Fruit fly (Drosophila melanogaster) whole organism, embryonic: Measurements from ENCODE around the gene udt.

ENCODE experiments used
- Abd-B ChIP-seq: fragments of 200-800 bp; sonication (Bioruptor generic); optimal IDR thresholded peaks from 2 replicates; lab custom pipeline; 2018; ENCODE audit warnings: missing biosample characterization, mild to moderate bottlenecking, missing genetic modification characterization, moderate library complexity
- CG10321 ChIP-seq: fragments of 200-800 bp; sonication (Bioruptor generic); IDR thresholded peaks from 2 replicates; pipeline ENCODE4 v1.3.6; 2022; ENCODE audit warnings: missing biosample characterization, missing genetic modification characterization
- CG10654 ChIP-seq: fragments of 200-800 bp; sonication (Bioruptor generic); optimal IDR thresholded peaks from 2 replicates; lab custom pipeline; 2016; ENCODE audit warnings: missing biosample characterization, missing genetic modification characterization
- CG12219 ChIP-seq: fragments of 200-800 bp; sonication (Bioruptor generic); optimal IDR thresholded peaks from 3 replicates; lab custom pipeline; 2018; ENCODE audit warnings: missing biosample characterization, mild to moderate bottlenecking, missing genetic modification characterization
- CG12236 ChIP-seq: fragments of 200-800 bp; sonication (Bioruptor generic); optimal IDR thresholded peaks from 2 replicates; lab custom pipeline; 2016; ENCODE audit warnings: missing biosample characterization, missing genetic modification characterization
- CG12299 ChIP-seq: fragments of 200-800 bp; sonication (Bioruptor generic); optimal IDR thresholded peaks from 2 replicates; lab custom pipeline; 2018; ENCODE audit warnings: missing biosample characterization, mild to moderate bottlenecking, missing genetic modification characterization
- CG15011 ChIP-seq: fragments of 200-800 bp; sonication (Bioruptor generic); optimal IDR thresholded peaks from 3 replicates; lab custom pipeline; 2018; ENCODE audit warnings: missing biosample characterization, mild to moderate bottlenecking, missing genetic modification characterization
- CG15269 ChIP-seq: fragments of 200-800 bp; sonication (Bioruptor generic); optimal IDR thresholded peaks from 2 replicates; lab custom pipeline; 2018; ENCODE audit warnings: missing biosample characterization, mild to moderate bottlenecking, missing genetic modification characterization, moderate library complexity
- CG1603 ChIP-seq: fragments of 200-800 bp; sonication (Bioruptor generic); optimal IDR thresholded peaks from 2 replicates; lab custom pipeline; 2019; ENCODE audit warnings: missing biosample characterization, mild to moderate bottlenecking, missing genetic modification characterization, moderate library complexity
- CG16863 ChIP-seq: fragments of 200-800 bp; sonication (Bioruptor generic); optimal IDR thresholded peaks from 3 replicates; lab custom pipeline; 2016; ENCODE audit warnings: missing biosample characterization, missing genetic modification characterization
- CG18599 ChIP-seq: fragments of 200-800 bp; sonication (Bioruptor generic); optimal IDR thresholded peaks from 3 replicates; lab custom pipeline; 2017; ENCODE audit warnings: missing biosample characterization, missing genetic modification characterization, mild to moderate bottlenecking, moderate library complexity, missing genetic modification reagents
- CG2875 ChIP-seq: fragments of 200-800 bp; sonication (Bioruptor generic); optimal IDR thresholded peaks from 2 replicates; lab custom pipeline; 2017; ENCODE audit warnings: missing biosample characterization, mild to moderate bottlenecking, missing genetic modification characterization, missing genetic modification reagents
- CG31224 ChIP-seq: fragments of 200-800 bp; sonication (Bioruptor generic); IDR thresholded peaks from 2 replicates; pipeline ENCODE4 v1.3.6; 2022; ENCODE audit warnings: missing biosample characterization, missing genetic modification characterization
- CG3163 ChIP-seq: fragments of 200-800 bp; sonication (Bioruptor generic); optimal IDR thresholded peaks from 3 replicates; lab custom pipeline; 2016; ENCODE audit warnings: missing biosample characterization, missing genetic modification characterization
- CG32532 ChIP-seq: fragments of 200-800 bp; sonication (Bioruptor generic); IDR thresholded peaks from 2 replicates; pipeline ENCODE4 v1.3.6; 2022; ENCODE audit warnings: missing biosample characterization, missing genetic modification characterization
- CG3995 ChIP-seq: fragments of 200-800 bp; sonication (Bioruptor generic); optimal IDR thresholded peaks from 3 replicates; lab custom pipeline; 2016; ENCODE audit warnings: missing biosample characterization, missing genetic modification characterization
- CG5245 ChIP-seq: fragments of 200-800 bp; sonication (Bioruptor generic); optimal IDR thresholded peaks from 3 replicates; lab custom pipeline; 2016; ENCODE audit warnings: missing biosample characterization, missing genetic modification characterization
- CG6689 ChIP-seq: fragments of 200-800 bp; sonication (Bioruptor generic); IDR thresholded peaks from 2 replicates; pipeline ENCODE4 v1.3.6; 2022; ENCODE audit warnings: missing biosample characterization, missing genetic modification characterization
- CG6765 ChIP-seq: fragments of 200-800 bp; sonication (Bioruptor generic); optimal IDR thresholded peaks from 3 replicates; lab custom pipeline; 2017; ENCODE audit warnings: missing biosample characterization, mild to moderate bottlenecking, missing genetic modification characterization
- CG9215 ChIP-seq: fragments of 200-800 bp; sonication (Bioruptor generic); IDR thresholded peaks from 2 replicates; pipeline ENCODE4 v1.3.6; 2022; ENCODE audit warnings: missing biosample characterization, missing genetic modification characterization
- CG9797 ChIP-seq: fragments of 200-800 bp; sonication (Bioruptor generic); optimal IDR thresholded peaks from 3 replicates; lab custom pipeline; 2018; ENCODE audit warnings: missing biosample characterization, mild to moderate bottlenecking, missing genetic modification characterization
- CHES-1-like ChIP-seq: fragments of 200-800 bp; sonication (Bioruptor generic); optimal IDR thresholded peaks from 2 replicates; lab custom pipeline; 2016; ENCODE audit warnings: missing biosample characterization, missing genetic modification characterization
- D19A ChIP-seq: fragments of 200-800 bp; optimal IDR thresholded peaks from 3 replicates; lab custom pipeline; 2019; ENCODE audit warnings: missing biosample characterization, mild to moderate bottlenecking, missing genetic modification characterization, moderate library complexity
- Deaf1 ChIP-seq: fragments of 200-800 bp; optimal IDR thresholded peaks from 3 replicates; lab custom pipeline; 2019; ENCODE audit warnings: missing biosample characterization, mild to moderate bottlenecking, missing genetic modification characterization, moderate library complexity
- Fer2 ChIP-seq: fragments of 200-800 bp; sonication (Bioruptor generic); optimal IDR thresholded peaks from 2 replicates; lab custom pipeline; 2018; ENCODE audit warnings: missing biosample characterization, mild to moderate bottlenecking, missing genetic modification characterization, moderate library complexity
- Gsc ChIP-seq: fragments of 200-800 bp; sonication (Bioruptor generic); IDR thresholded peaks from 2 replicates; pipeline ENCODE4 v1.3.6; 2022; ENCODE audit warnings: missing biosample characterization, missing genetic modification characterization
- Hsf ChIP-seq: fragments of 200-800 bp; sonication (Bioruptor generic); optimal IDR thresholded peaks from 3 replicates; lab custom pipeline; 2016; ENCODE audit warnings: missing biosample characterization, missing genetic modification characterization
- Kr ChIP-seq: fragments of 200-800 bp; sonication (Bioruptor generic); optimal IDR thresholded peaks from 2 replicates; lab custom pipeline; 2017; ENCODE audit warnings: missing biosample characterization, mild to moderate bottlenecking, missing genetic modification characterization
- Med ChIP-seq: fragments of 200-800 bp; sonication (Bioruptor generic); peaks from one replicate; lab custom pipeline; 2016; ENCODE audit warnings: missing biosample characterization, missing genetic modification characterization, mild to moderate bottlenecking, inconsistent platforms, moderate library complexity
- NC2β ChIP-seq: fragments of 200-800 bp; sonication (Bioruptor generic); optimal IDR thresholded peaks from 2 replicates; lab custom pipeline; 2016; ENCODE audit warnings: missing biosample characterization, missing genetic modification characterization
- Oaz ChIP-seq: fragments of 200-800 bp; sonication (Bioruptor generic); IDR thresholded peaks from 2 replicates; pipeline ENCODE4 v1.3.6; 2022; ENCODE audit warnings: missing biosample characterization, missing genetic modification characterization
- aop ChIP-seq: fragments of 200-800 bp; sonication (Bioruptor generic); IDR thresholded peaks from 2 replicates; pipeline ENCODE4 v1.3.6; 2022; ENCODE audit warnings: missing biosample characterization, missing genetic modification characterization
- cad ChIP-seq: fragments of >200 bp; optimal IDR thresholded peaks from 2 replicates; lab custom pipeline; 2017; ENCODE audit warnings: missing biosample characterization, missing genetic modification characterization
- caup ChIP-seq: fragments of 200-800 bp; sonication (Bioruptor generic); optimal IDR thresholded peaks from 3 replicates; lab custom pipeline; 2017; ENCODE audit warnings: missing biosample characterization, mild to moderate bottlenecking, missing genetic modification characterization, moderate library complexity; ENCODE audit not compliant: severe bottlenecking
- croc ChIP-seq: fragments of 200-800 bp; sonication (Bioruptor generic); conservative IDR thresholded peaks from 3 replicates; pipeline ENCODE4 v1.3.6; 2022; ENCODE audit warnings: missing biosample characterization, missing genetic modification characterization
- en ChIP-seq: fragments of 200-800 bp; sonication (Bioruptor generic); optimal IDR thresholded peaks from 2 replicates; lab custom pipeline; 2016; ENCODE audit warnings: missing biosample characterization, missing genetic modification characterization
- esg ChIP-seq: fragments of 200-800 bp; sonication (Bioruptor generic); conservative IDR thresholded peaks from 2 replicates; pipeline ENCODE4 v1.3.6; 2022; ENCODE audit warnings: missing biosample characterization, missing genetic modification characterization
- gem ChIP-seq: fragments of 200-800 bp; sonication (Bioruptor generic); optimal IDR thresholded peaks from 2 replicates; lab custom pipeline; 2019; ENCODE audit warnings: missing biosample characterization, mild to moderate bottlenecking, missing genetic modification characterization, moderate library complexity
- inv ChIP-seq: fragments of 200-800 bp; sonication (Bioruptor generic); IDR thresholded peaks from 2 replicates; pipeline ENCODE4 v1.3.6; 2022; ENCODE audit warnings: missing biosample characterization, missing genetic modification characterization; ENCODE audit not compliant: partially characterized antibody
- jigr1 ChIP-seq: fragments of 200-800 bp; sonication (Bioruptor generic); IDR thresholded peaks from 3 replicates; pipeline ENCODE4 v1.3.6; 2022; ENCODE audit warnings: missing biosample characterization, missing genetic modification characterization
- kay ChIP-seq: fragments of 200-800 bp; sonication (Bioruptor generic); optimal IDR thresholded peaks from 2 replicates; lab custom pipeline; 2016; ENCODE audit warnings: missing biosample characterization, missing genetic modification characterization
- klu ChIP-seq: fragments of 200-800 bp; sonication (Bioruptor generic); IDR thresholded peaks from 2 replicates; pipeline ENCODE4 v1.3.6; 2022; ENCODE audit warnings: missing biosample characterization, missing genetic modification characterization
- nerfin-1 ChIP-seq: fragments of 200-800 bp; sonication (Bioruptor generic); optimal IDR thresholded peaks from 3 replicates; lab custom pipeline; 2019; ENCODE audit warnings: missing biosample characterization, mild to moderate bottlenecking, missing genetic modification characterization, moderate library complexity
- pros ChIP-seq: fragments of 200-800 bp; sonication (Bioruptor generic); optimal IDR thresholded peaks from 3 replicates; lab custom pipeline; 2019; ENCODE audit warnings: missing biosample characterization, mild to moderate bottlenecking, missing genetic modification characterization, moderate library complexity
- schlank ChIP-seq: fragments of 200-800 bp; sonication (Bioruptor generic); optimal IDR thresholded peaks from 2 replicates; lab custom pipeline; 2018; ENCODE audit warnings: missing biosample characterization, mild to moderate bottlenecking, missing genetic modification characterization
- tap ChIP-seq: fragments of 200-800 bp; optimal IDR thresholded peaks from 3 replicates; lab custom pipeline; 2019; ENCODE audit warnings: missing biosample characterization, mild to moderate bottlenecking, missing genetic modification characterization, moderate library complexity
- trem ChIP-seq: fragments of 200-800 bp; optimal IDR thresholded peaks from 3 replicates; lab custom pipeline; 2019; ENCODE audit warnings: missing biosample characterization, mild to moderate bottlenecking, missing genetic modification characterization, moderate library complexity
- vfl ChIP-seq: fragments of 200-800 bp; sonication (Bioruptor generic); optimal IDR thresholded peaks from 2 replicates; lab custom pipeline; 2016; ENCODE audit warnings: missing biosample characterization, missing genetic modification characterization
- zen2 ChIP-seq: fragments of 200-800 bp; sonication (Bioruptor generic); IDR thresholded peaks from 3 replicates; pipeline ENCODE4 v1.3.6; 2022; ENCODE audit warnings: missing biosample characterization, missing genetic modification characterization; ENCODE audit not compliant: partially characterized antibody

udt gene

DNA sequence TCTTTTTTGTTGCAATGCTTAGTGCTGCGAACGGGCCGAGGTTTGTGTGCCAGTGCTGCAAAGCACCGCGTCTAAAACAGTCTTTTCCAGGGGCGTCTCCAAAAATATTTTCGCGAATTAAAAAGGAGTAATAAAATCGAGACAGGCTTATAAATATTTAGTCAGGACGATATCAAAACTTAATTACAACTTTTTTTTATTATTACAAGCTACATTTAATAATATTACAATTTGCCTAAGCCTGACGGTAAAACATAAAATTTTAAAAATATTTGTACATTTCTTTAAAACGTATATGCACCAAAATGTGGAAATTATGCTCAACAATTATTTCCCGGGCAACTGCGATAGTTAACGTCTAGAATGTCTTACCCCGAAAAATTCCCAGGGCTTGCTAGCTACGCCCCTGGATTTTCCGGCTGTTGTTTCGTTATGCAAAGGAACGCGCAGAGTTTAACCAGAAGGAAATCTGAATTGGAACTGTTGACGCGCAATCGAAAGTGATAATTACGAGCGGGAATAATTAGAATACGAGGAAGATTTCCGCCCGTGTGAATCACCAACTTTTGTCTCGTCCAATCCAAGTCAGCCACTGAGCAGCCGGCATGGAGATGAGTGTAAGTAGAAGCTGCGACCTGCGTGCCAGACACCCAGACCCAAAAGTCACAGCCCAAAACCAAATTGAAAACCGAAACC is 5.0 kb downstream of the udt start, which contains the start of the genes PTPMT1 and Hrd3 (continued):
- TF ChIP-seq Fer2 (tag; lab: Kevin White, UChicago) (peak; percentile 97), CG16863 (GFP tag; lab: Kevin White, UChicago) (peak; percentile 97), CG15011 (peak; percentile 99), CG12219 (GFP tag; lab: Kevin White, UChicago) (peak; percentile 94), pros (GFP tag; lab: Kevin White, UChicago) (peak; percentile 77), croc (GFP tag; lab: Robert Waterston, UW) (peak; percentile 96), CG5245 (GFP tag; lab: Kevin White, UChicago) (peak; percentile 97), CG1603 (tag; lab: Kevin White, UChicago) (peak; percentile 79), Kr (peak; percentile 84), klu (GFP tag; lab: Robert Waterston, UW) (peak; percentile 96), cad (GFP tag; lab: Kevin White, UChicago) (no peak), CG6689 (peak; percentile 98), CG6765 (peak; percentile 97), jigr1 (GFP tag; lab: Robert Waterston, UW) (peak; percentile 91), CG9797 (GFP tag; lab: Kevin White, UChicago) (peak; percentile 55), CG32532 (GFP tag; lab: Robert Waterston, UW) (peak; percentile 96), CG12299 (peak; percentile 96), CG9215 (GFP tag; lab: Robert Waterston, UW) (peak; percentile 98), CG3163 (peak; percentile 86), NC2β (peak; percentile 95), nerfin-1 (tag; lab: Kevin White, UChicago) (peak; percentile 98), D19A (tag; lab: Kevin White, UChicago) (peak; percentile 96), Oaz (peak; percentile 92), gem (tag; lab: Kevin White, UChicago) (peak; percentile 99), Deaf1 (tag; lab: Kevin White, UChicago) (peak; percentile 86), Hsf (GFP tag; lab: Kevin White, UChicago) (peak; percentile 99), caup (GFP tag; lab: Kevin White, UChicago) (peak; percentile 98), zen2 (no peak), schlank (tag; lab: Kevin White, UChicago) (peak; percentile 93), en (peak; percentile 92), CG31224 (peak; percentile 90), esg (GFP tag; lab: Robert Waterston, UW) (peak; percentile 96), CHES-1-like (peak; percentile 97), inv (GFP tag; lab: Robert Waterston, UW) (0 out of 2 replicates have a peak, but pooled peaks have one; percentile 9), CG15269 (tag; lab: Kevin White, UChicago) (peak; percentile 99), Abd-B (GFP tag; lab: Kevin White, UChicago) (peak; percentile 99), aop (GFP tag; lab: Robert Waterston, UW) (0 out of 2 replicates have a peak, but pooled peaks have one; percentile 27), vfl (GFP tag; lab: Kevin White, UChicago) (peak; percentile 98), CG10321 (GFP tag; lab: Robert Waterston, UW) (peak; percentile 70), CG3995 (peak; percentile 81), CG18599 (peak; percentile 99), tap (tag; lab: Kevin White, UChicago) (peak; percentile 96), trem (tag; lab: Kevin White, UChicago) (peak; percentile 95), CG10654 (GFP tag; lab: Kevin White, UChicago) (peak; percentile 98), kay (peak; percentile 98), CG2875 (peak; percentile 97), Med (peak; percentile 99), Gsc (peak; percentile 90), CG12236 (peak; percentile 94)
